Worm (Caenorhabditis elegans) whole organism, L2 larva: ENCODE data around the gene dsl-7.

Source experiments
- dmd-4 ChIP-seq: sonication (generic microtip); optimal IDR thresholded peaks from 2 replicates; lab custom pipeline; 2017; ENCODE audit warnings: missing biosample characterization, missing genetic modification characterization
- lin-13 ChIP-seq: fragments of 150-350 bp; optimal IDR thresholded peaks from 2 replicates; lab custom pipeline; 2014; ENCODE audit warnings: missing biosample characterization, missing genetic modification reagents, missing genetic modification characterization
- mbf-1 ChIP-seq: sonication (generic microtip); optimal IDR thresholded peaks from 2 replicates; lab custom pipeline; 2017; ENCODE audit warnings: missing biosample characterization, missing genetic modification characterization
- nhr-77 ChIP-seq: fragments of 150-350 bp; optimal IDR thresholded peaks from 2 replicates; lab custom pipeline; 2014; ENCODE audit warnings: missing biosample characterization, missing genetic modification characterization
- unc-39 ChIP-seq: fragments of 150-350 bp; optimal IDR thresholded peaks from 2 replicates; lab custom pipeline; 2014; ENCODE audit warnings: missing biosample characterization, missing genetic modification characterization

ce11 chrV:12988256-12988655 is 4.7 kb upstream of the dsl-7 start, which contains the start of gene F15B9.8:
- no peak for TF ChIP-seq nhr-77 (tag; lab: Kevin White, UChicago)
- TF ChIP-seq dmd-4 (tag; lab: Kevin White, UChicago) = no peak
- TF ChIP-seq unc-39 (tag; lab: Kevin White, UChicago) = no peak
- TF ChIP-seq lin-13 (GFP tag; lab: Kevin White, UChicago) = no peak
- TF ChIP-seq mbf-1 (tag; lab: Kevin White, UChicago) = no peak
